Fruit fly (Drosophila melanogaster): ENCODE data around the gene CG10063.
A peak's percentile ranks its signal among the peaks of the same experiment; 100 is the strongest.

Gene CG10063

dm6 chr3L:6972367-6972766, at the start of gene CG10063:
CG10063 (minus strand) TSS chr3L:6972467.
- no peak for TF ChIP-seq toe (GFP tag; optimal IDR thresholded peaks at IDR 0.05)
- no peak for TF ChIP-seq Mnt (GFP tag; optimal IDR thresholded peaks at IDR 0.05)
- no peak for TF ChIP-seq cic (GFP tag; optimal IDR thresholded peaks at IDR 0.05)
- TF ChIP-seq CG33017 (tag; optimal IDR thresholded peaks at IDR 0.05) = no peak
- TF ChIP-seq Hr96 (GFP tag; optimal IDR thresholded peaks at IDR 0.05) = no peak
- no peak for TF ChIP-seq CG1620 (GFP tag; optimal IDR thresholded peaks at IDR 0.05)
- no peak for TF ChIP-seq CG11617 (GFP tag; optimal IDR thresholded peaks at IDR 0.05)
- no peak for TF ChIP-seq CG7101 (tag; optimal IDR thresholded peaks at IDR 0.05)
- TF ChIP-seq bab1 (GFP tag; optimal IDR thresholded peaks at IDR 0.05) = no peak
- no peak for TF ChIP-seq tj (GFP tag; optimal IDR thresholded peaks at IDR 0.05)
- TF ChIP-seq ovo (GFP tag; optimal IDR thresholded peaks at IDR 0.05) = no peak
- TF ChIP-seq CG5204 (GFP tag; optimal IDR thresholded peaks at IDR 0.05) = no peak
- TF ChIP-seq pad (GFP tag; optimal IDR thresholded peaks at IDR 0.05) = no peak
- TF ChIP-seq Crg-1 (GFP tag; optimal IDR thresholded peaks at IDR 0.05) = no peak
- TF ChIP-seq CG7045 (GFP tag; optimal IDR thresholded peaks at IDR 0.05) = no peak
- no peak for TF ChIP-seq kay (GFP tag; ENCODE audit: borderline replicate concordance)

- TF ChIP-seq tj (GFP tag; optimal IDR thresholded peaks at IDR 0.05) = no peak
- TF ChIP-seq Mnt (GFP tag; optimal IDR thresholded peaks at IDR 0.05) = no peak
- no peak for TF ChIP-seq CG33017 (tag; optimal IDR thresholded peaks at IDR 0.05)
These were observed 41.5 kb upstream of the CG10063 start for dm6 chr3L:7013568-7014305.

- no peak for TF ChIP-seq CG12768 (GFP tag; optimal IDR thresholded peaks at IDR 0.05)
- no peak for TF ChIP-seq CG7101 (tag; optimal IDR thresholded peaks at IDR 0.05)
- no peak for TF ChIP-seq ovo (GFP tag; optimal IDR thresholded peaks at IDR 0.05)
- TF ChIP-seq Clk (GFP tag; optimal IDR thresholded peaks at IDR 0.05) = no peak
- no peak for TF ChIP-seq toe (GFP tag; optimal IDR thresholded peaks at IDR 0.05)
- no peak for TF ChIP-seq Hr96 (GFP tag; optimal IDR thresholded peaks at IDR 0.05)
- no peak for TF ChIP-seq cnc (optimal IDR thresholded peaks at IDR 0.05)
- no peak for TF ChIP-seq CG33017 (tag; optimal IDR thresholded peaks at IDR 0.05)
- no peak for TF ChIP-seq cic (GFP tag; optimal IDR thresholded peaks at IDR 0.05)
- no peak for TF ChIP-seq pad (GFP tag; optimal IDR thresholded peaks at IDR 0.05)
- no peak for TF ChIP-seq bab1 (GFP tag; optimal IDR thresholded peaks at IDR 0.05)
These were observed 40.0 kb upstream of the CG10063 start for dm6 chr3L:7012271-7012670.

dm6 chr3L:7009886-7010285, 37.6 kb upstream of the CG10063 start:
- TF ChIP-seq toe (GFP tag; optimal IDR thresholded peaks at IDR 0.05) (no peak), ovo (GFP tag; optimal IDR thresholded peaks at IDR 0.05) (no peak), CG33017 (tag; optimal IDR thresholded peaks at IDR 0.05) (no peak), cic (GFP tag; optimal IDR thresholded peaks at IDR 0.05) (no peak), Crg-1 (GFP tag; optimal IDR thresholded peaks at IDR 0.05) (no peak), Clk (GFP tag; optimal IDR thresholded peaks at IDR 0.05) (no peak), cnc (optimal IDR thresholded peaks at IDR 0.05) (no peak), CG12768 (GFP tag; optimal IDR thresholded peaks at IDR 0.05) (no peak), Mnt (GFP tag; optimal IDR thresholded peaks at IDR 0.05) (no peak), CG7045 (GFP tag; optimal IDR thresholded peaks at IDR 0.05) (no peak), CG11617 (GFP tag; optimal IDR thresholded peaks at IDR 0.05) (no peak), CG14711 (tag; optimal IDR thresholded peaks at IDR 0.05) (no peak), kay (GFP tag; ENCODE audit: borderline replicate concordance) (no peak), Hr96 (GFP tag; optimal IDR thresholded peaks at IDR 0.05) (no peak), CG5204 (GFP tag; optimal IDR thresholded peaks at IDR 0.05) (no peak), tj (GFP tag; optimal IDR thresholded peaks at IDR 0.05) (no peak), pad (GFP tag; optimal IDR thresholded peaks at IDR 0.05) (no peak)

- no peak for TF ChIP-seq CG5204 (GFP tag; optimal IDR thresholded peaks at IDR 0.05)
- no peak for TF ChIP-seq CG14711 (tag; optimal IDR thresholded peaks at IDR 0.05)
These were observed 37.1 kb upstream of the CG10063 start for dm6 chr3L:7009411-7009810.

dm6 chr3L:7008351-7008750, 36.1 kb upstream of the CG10063 start:
- no peak for TF ChIP-seq CG33017 (tag; optimal IDR thresholded peaks at IDR 0.05)
- no peak for TF ChIP-seq CG7101 (tag; optimal IDR thresholded peaks at IDR 0.05)
- TF ChIP-seq bab1 (GFP tag; optimal IDR thresholded peaks at IDR 0.05) = peak; percentile 47

- no peak for TF ChIP-seq CG33017 (tag; optimal IDR thresholded peaks at IDR 0.05)
- no peak for TF ChIP-seq CG7045 (GFP tag; optimal IDR thresholded peaks at IDR 0.05)
- no peak for TF ChIP-seq CG1620 (GFP tag; optimal IDR thresholded peaks at IDR 0.05)
- TF ChIP-seq CG5204 (GFP tag; optimal IDR thresholded peaks at IDR 0.05) = no peak
- TF ChIP-seq toe (GFP tag; optimal IDR thresholded peaks at IDR 0.05) = no peak
- TF ChIP-seq CG11617 (GFP tag; optimal IDR thresholded peaks at IDR 0.05) = no peak
- TF ChIP-seq kay (GFP tag; ENCODE audit: borderline replicate concordance) = no peak
- no peak for TF ChIP-seq CG12768 (GFP tag; optimal IDR thresholded peaks at IDR 0.05)
- TF ChIP-seq CG14711 (tag; optimal IDR thresholded peaks at IDR 0.05) = no peak
- no peak for TF ChIP-seq tj (GFP tag; optimal IDR thresholded peaks at IDR 0.05)
- TF ChIP-seq pad (GFP tag; optimal IDR thresholded peaks at IDR 0.05) = no peak
- TF ChIP-seq Clk (GFP tag; optimal IDR thresholded peaks at IDR 0.05) = no peak
- TF ChIP-seq Hr96 (GFP tag; optimal IDR thresholded peaks at IDR 0.05) = no peak
- TF ChIP-seq bab1 (GFP tag; optimal IDR thresholded peaks at IDR 0.05) = no peak
- no peak for TF ChIP-seq Crg-1 (GFP tag; optimal IDR thresholded peaks at IDR 0.05)
- no peak for TF ChIP-seq ovo (GFP tag; optimal IDR thresholded peaks at IDR 0.05)
These were observed 34.2 kb upstream of the CG10063 start for dm6 chr3L:7006421-7006820.
